Fruit fly (Drosophila melanogaster): ENCODE measurements around the gene Gr93b.

The Gr93b gene

DNA sequence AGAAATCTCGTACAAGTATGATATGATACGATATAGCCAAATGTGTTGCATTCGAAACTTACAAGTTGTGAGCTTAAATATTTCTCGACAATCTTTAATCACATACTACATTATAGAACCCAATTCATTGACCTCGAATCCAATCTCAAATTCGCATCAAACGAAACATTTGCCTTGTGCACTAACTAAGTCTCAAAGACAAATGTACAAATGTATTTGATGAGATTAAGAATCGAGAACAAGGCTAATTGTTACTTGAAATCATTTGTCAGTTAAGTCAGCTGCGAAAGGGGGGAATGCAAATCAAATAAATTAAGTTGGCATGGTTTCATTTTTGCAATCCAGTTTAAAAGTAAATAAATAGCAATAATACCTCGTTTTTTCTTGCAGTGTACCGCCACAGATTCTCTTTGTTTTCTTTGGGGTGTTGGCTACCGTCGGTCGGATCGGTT is 5.0 kb downstream of the Gr93b start (continued):
- no peak for TF ChIP-seq cwo (GFP tag; optimal IDR thresholded peaks at IDR 0.05)
- no peak for TF ChIP-seq cato (GFP tag; optimal IDR thresholded peaks at IDR 0.05; ENCODE audit: borderline replicate concordance)
- TF ChIP-seq bcd (GFP tag; optimal IDR thresholded peaks at IDR 0.05) = no peak
- TF ChIP-seq Oli (tag; optimal IDR thresholded peaks at IDR 0.05) = peak; percentile 61
- TF ChIP-seq CG4617 (GFP tag; optimal IDR thresholded peaks at IDR 0.05; ENCODE audit: borderline replicate concordance) = no peak
- peak; percentile 40; the same call in 1 of the 3 replicates for TF ChIP-seq dysf (GFP tag; IDR thresholded peaks at IDR 0.05)
- 0 out of 2 replicates have a peak, but pooled peaks have one; percentile 11 for TF ChIP-seq ranshi (GFP tag; IDR thresholded peaks at IDR 0.05)
- TF ChIP-seq CG10321 (GFP tag; IDR thresholded peaks at IDR 0.05) = no peak
- TF ChIP-seq unpg (GFP tag; optimal IDR thresholded peaks at IDR 0.05) = peak; percentile 7
- TF ChIP-seq B-H2 (GFP tag; optimal IDR thresholded peaks at IDR 0.05) = no peak
- no peak for TF ChIP-seq CG32532 (GFP tag; IDR thresholded peaks at IDR 0.05)
- peak; percentile 57 for TF ChIP-seq nmo (GFP tag; optimal IDR thresholded peaks at IDR 0.05)
- TF ChIP-seq CG4328 (GFP tag; optimal IDR thresholded peaks at IDR 0.05) = no peak
- TF ChIP-seq CG5245 (GFP tag; optimal IDR thresholded peaks at IDR 0.05) = no peak
- peak; percentile 11 for TF ChIP-seq PHDP (tag; optimal IDR thresholded peaks at IDR 0.05)
- TF ChIP-seq CG8089 (GFP tag; optimal IDR thresholded peaks at IDR 0.05) = peak; percentile 0

DNA sequence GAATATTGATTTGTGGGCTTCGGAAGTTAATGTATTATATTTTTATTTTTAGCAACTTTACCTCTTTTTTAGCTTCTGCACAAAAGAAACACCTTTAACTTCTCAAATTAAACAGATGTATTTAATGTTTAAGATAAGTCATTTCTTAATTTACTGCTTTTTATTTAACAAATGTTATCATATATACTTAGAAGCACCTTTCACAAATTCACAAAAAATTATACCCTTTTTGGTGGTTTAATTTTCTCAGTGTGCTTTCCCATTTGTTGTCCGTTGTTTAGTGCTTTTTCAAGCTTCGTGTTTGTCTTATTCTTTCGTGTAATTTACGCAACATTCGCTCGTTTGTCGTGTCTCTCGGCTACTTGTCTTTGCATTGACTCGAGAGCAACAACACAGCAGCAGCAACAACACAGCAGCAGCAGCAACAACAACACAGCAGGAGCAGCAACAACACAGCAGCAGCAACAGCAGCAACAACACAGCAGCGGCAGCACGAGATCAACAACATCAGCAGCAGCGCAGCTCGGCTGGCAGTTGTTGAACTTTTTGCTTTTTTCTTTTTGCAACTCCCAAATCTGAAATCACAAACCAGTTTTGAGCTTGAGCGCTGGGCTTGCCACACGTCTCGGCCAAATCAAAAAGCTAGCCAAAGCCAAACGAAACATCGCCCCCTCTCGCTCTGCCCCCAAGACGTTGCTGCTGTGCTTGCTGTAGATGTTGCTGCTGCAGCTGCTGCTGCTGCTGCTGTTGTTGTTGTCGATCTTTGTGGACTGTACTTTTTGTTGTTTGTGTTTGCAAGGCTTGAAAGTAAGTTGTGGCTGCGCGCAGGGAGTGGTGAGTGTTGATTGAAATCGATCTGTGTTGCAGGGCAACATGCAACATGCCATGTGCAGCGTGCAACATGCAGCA is 6.2 kb downstream of the Gr93b start:
- TF ChIP-seq oc (tag; optimal IDR thresholded peaks at IDR 0.05) (no peak), gcm (GFP tag; optimal IDR thresholded peaks at IDR 0.05) (no peak), jumu (GFP tag; optimal IDR thresholded peaks at IDR 0.05) (no peak), sc (optimal IDR thresholded peaks at IDR 0.05) (no peak), sc (GFP tag; optimal IDR thresholded peaks at IDR 0.05) (no peak), CG10366 (GFP tag; IDR thresholded peaks at IDR 0.05) (no peak), sens-2 (GFP tag; IDR thresholded peaks at IDR 0.05) (no peak), gt (GFP tag; IDR thresholded peaks at IDR 0.05) (no peak), sisA (GFP tag; IDR thresholded peaks at IDR 0.05) (peak; percentile 47), pita (GFP tag; optimal IDR thresholded peaks at IDR 0.05) (no peak), kni (GFP tag; optimal IDR thresholded peaks at IDR 0.05) (no peak), CG2889 (GFP tag; IDR thresholded peaks at IDR 0.05) (no peak), dimm (GFP tag; IDR thresholded peaks at IDR 0.05) (no peak), CG3065 (GFP tag; optimal IDR thresholded peaks at IDR 0.05) (no peak), kah (GFP tag; optimal IDR thresholded peaks at IDR 0.05) (no peak), B-H1 (GFP tag; IDR thresholded peaks at IDR 0.05) (0 out of 3 replicates have a peak, but pooled peaks have one; percentile 28), gsb-n (tag; optimal IDR thresholded peaks at IDR 0.05) (no peak), Camta (GFP tag; optimal IDR thresholded peaks at IDR 0.05) (no peak), Dip2 (GFP tag; IDR thresholded peaks at IDR 0.05) (no peak), CG14050 (GFP tag; IDR thresholded peaks at IDR 0.05) (peak; percentile 62; the same call in 2 of the 3 replicates), repo (GFP tag; optimal IDR thresholded peaks at IDR 0.05) (no peak), br (optimal IDR thresholded peaks at IDR 0.05) (no peak), CG9215 (GFP tag; IDR thresholded peaks at IDR 0.05) (no peak), vnd (GFP tag; IDR thresholded peaks at IDR 0.05; ENCODE audit: partially characterized antibody) (no peak), CG15514 (GFP tag; optimal IDR thresholded peaks at IDR 0.05) (no peak), Sox100B (GFP tag; optimal IDR thresholded peaks at IDR 0.05) (peak; percentile 78), sna (GFP tag; IDR thresholded peaks at IDR 0.05; ENCODE audit: partially characterized antibody) (no peak; the same call in 1 of the 2 replicates), sim (GFP tag; IDR thresholded peaks at IDR 0.05) (no peak), CG32767 (GFP tag; IDR thresholded peaks at IDR 0.05) (no peak), Neu2 (GFP tag; optimal IDR thresholded peaks at IDR 0.05; ENCODE audit: borderline replicate concordance) (no peak), peb (GFP tag; IDR thresholded peaks at IDR 0.05) (no peak), eve (GFP tag; optimal IDR thresholded peaks at IDR 0.05) (no peak), Usf (GFP tag; optimal IDR thresholded peaks at IDR 0.05) (no peak)
